Worm (Caenorhabditis elegans) whole organism, mixed stage, embryonic: Measurements from ENCODE around the gene idpb-4.

ENCODE experiments used
- blmp-1 ChIP-seq: fragments of 150-350 bp; optimal IDR thresholded peaks from 2 replicates; lab custom pipeline; 2014; ENCODE audit warnings: missing biosample characterization, missing genetic modification characterization
- elt-1 ChIP-seq: sonication (generic microtip); optimal IDR thresholded peaks from 2 replicates; lab custom pipeline; 2017; ENCODE audit warnings: missing genetic modification characterization, mild to moderate bottlenecking, missing compliant biosample characterization, antibody characterized with exemption, moderate library complexity, borderline replicate concordance; ENCODE audit not compliant: insufficient read depth
- elt-3 ChIP-seq: fragments of 150-350 bp; optimal IDR thresholded peaks from 2 replicates; lab custom pipeline; 2014; ENCODE audit warnings: missing biosample characterization, missing genetic modification characterization
- flh-1 ChIP-seq: fragments of 200-800 bp; sonication (Bioruptor generic); optimal IDR thresholded peaks from 2 replicates; lab custom pipeline; 2018; ENCODE audit warnings: mild to moderate bottlenecking, missing genetic modification characterization, moderate library complexity, missing compliant biosample characterization
- lin-32 ChIP-seq: fragments of 200-800 bp; sonication (Bioruptor generic); optimal IDR thresholded peaks from 2 replicates; lab custom pipeline; 2018; ENCODE audit warnings: mild to moderate bottlenecking, missing genetic modification characterization, missing compliant biosample characterization
- lsy-2 ChIP-seq: fragments of 150-350 bp; optimal IDR thresholded peaks from 2 replicates; lab custom pipeline; 2014; ENCODE audit warnings: missing biosample characterization, missing genetic modification characterization
- mep-1 ChIP-seq: fragments of 150-350 bp; optimal IDR thresholded peaks from 2 replicates; lab custom pipeline; 2017; ENCODE audit warnings: missing biosample characterization, missing genetic modification reagents, missing genetic modification characterization, inconsistent platforms
- nhr-12 ChIP-seq: fragments of 150-350 bp; optimal IDR thresholded peaks from 2 replicates; lab custom pipeline; 2014; ENCODE audit warnings: missing biosample characterization, missing genetic modification characterization
- nhr-28 ChIP-seq: fragments of 150-350 bp; optimal IDR thresholded peaks from 2 replicates; lab custom pipeline; 2014; ENCODE audit warnings: missing biosample characterization, missing genetic modification characterization
- nhr-76 ChIP-seq: sonication (generic microtip); optimal IDR thresholded peaks from 2 replicates; lab custom pipeline; 2017; ENCODE audit warnings: missing biosample characterization, missing genetic modification characterization
- pha-4 ChIP-seq: fragments of 150-350 bp; optimal IDR thresholded peaks from 2 replicates; lab custom pipeline; 2018; ENCODE audit warnings: missing biosample characterization, missing genetic modification reagents, missing genetic modification characterization
- unc-120 ChIP-seq: sonication (generic microtip); optimal IDR thresholded peaks from 2 replicates; lab custom pipeline; 2017; ENCODE audit warnings: missing genetic modification characterization, missing compliant biosample characterization; ENCODE audit not compliant: poor library complexity, severe bottlenecking
- unc-39 ChIP-seq: fragments of 150-350 bp; optimal IDR thresholded peaks from 2 replicates; lab custom pipeline; 2014; ENCODE audit warnings: missing biosample characterization, missing genetic modification characterization

- TF ChIP-seq blmp-1 (tag; lab: Kevin White, UChicago) (no peak), lsy-2 (tag; lab: Kevin White, UChicago) (no peak), nhr-12 (tag; lab: Kevin White, UChicago) (no peak), nhr-76 (tag; lab: Kevin White, UChicago) (no peak), nhr-28 (tag; lab: Kevin White, UChicago) (no peak), elt-1 (tag; lab: Kevin White, UChicago) (no peak), unc-120 (tag; lab: Kevin White, UChicago) (no peak), lin-32 (no peak), elt-3 (tag; lab: Kevin White, UChicago) (no peak), pha-4 (tag; lab: Kevin White, UChicago) (no peak), flh-1 (GFP tag; lab: Kevin White, UChicago) (no peak), mep-1 (tag; lab: Kevin White, UChicago) (no peak), unc-39 (tag; lab: Kevin White, UChicago) (no peak)
Measured at ce11 chrII:8738955-8739354, 1.6 kb upstream of the idpb-4 start.
